Worm (Caenorhabditis elegans) whole organism, late embryonic: ENCODE measurements around the gene nse-4.

ENCODE experiments used
- ets-4 ChIP-seq: sonication (generic microtip); optimal IDR thresholded peaks from 2 replicates; lab custom pipeline; 2016; ENCODE audit warnings: missing genetic modification characterization, missing compliant biosample characterization
- hlh-30 ChIP-seq: sonication (generic microtip); optimal IDR thresholded peaks from 2 replicates; lab custom pipeline; 2017; ENCODE audit warnings: antibody characterized with exemption, missing genetic modification characterization, missing compliant biosample characterization; ENCODE audit not compliant: insufficient read depth

- TF ChIP-seq ets-4 (tag; lab: Kevin White, UChicago) (no peak), hlh-30 (tag; lab: Kevin White, UChicago) (no peak)
Measured at ce11 chrIV:11435761-11436160, 44.9 kb upstream of the nse-4 start.
